Fruit fly (Drosophila melanogaster) whole organism, embryonic: Measurements from ENCODE around the gene Pvf1.

Experiments used
- BEAF-32 ChIP-seq: fragments of 200-800 bp; sonication (Bioruptor generic); optimal IDR thresholded peaks from 3 replicates; lab custom pipeline; 2017; ENCODE audit warnings: missing biosample characterization, missing genetic modification characterization, mild to moderate bottlenecking, moderate library complexity, missing genetic modification reagents
- CG10979 ChIP-seq: fragments of 200-800 bp; sonication (Bioruptor generic); optimal IDR thresholded peaks from 2 replicates; lab custom pipeline; 2018; ENCODE audit warnings: missing biosample characterization, mild to moderate bottlenecking, missing genetic modification characterization, moderate library complexity
- CG11085 ChIP-seq: fragments of 200-800 bp; sonication (Bioruptor generic); IDR thresholded peaks from 2 replicates; pipeline ENCODE4 v1.3.6; 2022; ENCODE audit warnings: missing biosample characterization, missing genetic modification characterization
- CG11723 ChIP-seq: fragments of 200-800 bp; sonication (Bioruptor generic); optimal IDR thresholded peaks from 2 replicates; lab custom pipeline; 2017; ENCODE audit warnings: missing biosample characterization, mild to moderate bottlenecking, missing genetic modification characterization
- CG12744 ChIP-seq: fragments of 200-800 bp; sonication (Bioruptor generic); optimal IDR thresholded peaks from 2 replicates; lab custom pipeline; 2016; ENCODE audit warnings: missing biosample characterization, missing genetic modification characterization
- CG13123 ChIP-seq: fragments of 200-800 bp; sonication (Bioruptor generic); optimal IDR thresholded peaks from 2 replicates; lab custom pipeline; 2016; ENCODE audit warnings: missing biosample characterization, missing genetic modification characterization
- CG14050 ChIP-seq: fragments of 200-800 bp; sonication (Bioruptor generic); IDR thresholded peaks from 3 replicates; pipeline ENCODE4 v1.3.6; 2022; ENCODE audit warnings: missing biosample characterization, missing genetic modification characterization
- CG14710 ChIP-seq: fragments of 200-800 bp; sonication (Bioruptor generic); optimal IDR thresholded peaks from 3 replicates; lab custom pipeline; 2019; ENCODE audit warnings: missing biosample characterization, mild to moderate bottlenecking, missing genetic modification characterization, moderate library complexity
- CG15696 ChIP-seq: fragments of 200-800 bp; sonication (Bioruptor generic); optimal IDR thresholded peaks from 2 replicates; lab custom pipeline; 2019; ENCODE audit warnings: missing biosample characterization, mild to moderate bottlenecking, missing genetic modification characterization, moderate library complexity
- CG1602 ChIP-seq: fragments of 200-800 bp; sonication (Bioruptor generic); optimal IDR thresholded peaks from 3 replicates; lab custom pipeline; 2016; ENCODE audit warnings: missing biosample characterization, missing genetic modification characterization
- CG17186 ChIP-seq: fragments of 200-800 bp; sonication (Bioruptor generic); optimal IDR thresholded peaks from 3 replicates; lab custom pipeline; 2017; ENCODE audit warnings: missing biosample characterization, missing genetic modification reagents, missing genetic modification characterization
- CG17612 ChIP-seq: fragments of 200-800 bp; sonication (Bioruptor generic); IDR thresholded peaks from 2 replicates; pipeline ENCODE4 v1.3.6; 2022; ENCODE audit warnings: missing biosample characterization, missing genetic modification characterization
- CG18262 ChIP-seq: fragments of 200-800 bp; optimal IDR thresholded peaks from 3 replicates; lab custom pipeline; 2019; ENCODE audit warnings: missing biosample characterization, mild to moderate bottlenecking, missing genetic modification characterization, moderate library complexity
- CG1832 ChIP-seq: fragments of 200-800 bp; sonication (Bioruptor generic); optimal IDR thresholded peaks from 2 replicates; lab custom pipeline; 2017; ENCODE audit warnings: missing biosample characterization, mild to moderate bottlenecking, missing genetic modification characterization, inconsistent platforms
- CG30020 ChIP-seq: fragments of 200-800 bp; optimal IDR thresholded peaks from 2 replicates; lab custom pipeline; 2019; ENCODE audit warnings: missing biosample characterization, mild to moderate bottlenecking, missing genetic modification characterization, moderate library complexity
- CG31441 ChIP-seq: fragments of 200-800 bp; sonication (Bioruptor generic); IDR thresholded peaks from 2 replicates; pipeline ENCODE4 v1.3.6; 2022; ENCODE audit warnings: missing biosample characterization, missing genetic modification characterization
- CG34224 ChIP-seq: fragments of 200-800 bp; sonication (Bioruptor generic); IDR thresholded peaks from 3 replicates; pipeline ENCODE4 v1.3.6; 2022; ENCODE audit warnings: missing biosample characterization, missing genetic modification characterization; ENCODE audit not compliant: partially characterized antibody
- CG3995 ChIP-seq: fragments of 200-800 bp; sonication (Bioruptor generic); optimal IDR thresholded peaks from 3 replicates; lab custom pipeline; 2016; ENCODE audit warnings: missing biosample characterization, missing genetic modification characterization
- CG4360 ChIP-seq: fragments of 200-800 bp; sonication (Bioruptor generic); IDR thresholded peaks from 2 replicates; pipeline ENCODE4 v1.3.6; 2022; ENCODE audit warnings: missing biosample characterization, missing genetic modification characterization
- CG7357 ChIP-seq: fragments of 200-800 bp; sonication (Bioruptor generic); IDR thresholded peaks from 3 replicates; pipeline ENCODE4 v1.3.6; 2022; ENCODE audit warnings: missing biosample characterization, missing genetic modification characterization
- CG8388 ChIP-seq: fragments of 200-800 bp; sonication (Bioruptor generic); optimal IDR thresholded peaks from 2 replicates; lab custom pipeline; 2019; ENCODE audit warnings: missing biosample characterization, mild to moderate bottlenecking, missing genetic modification characterization, moderate library complexity
- CG9437 ChIP-seq: fragments of 200-800 bp; sonication (Bioruptor generic); optimal IDR thresholded peaks from 2 replicates; lab custom pipeline; 2018; ENCODE audit warnings: missing biosample characterization, mild to moderate bottlenecking, missing genetic modification characterization
- Camta ChIP-seq: fragments of 200-800 bp; sonication (Bioruptor generic); optimal IDR thresholded peaks from 2 replicates; lab custom pipeline; 2016; ENCODE audit warnings: missing biosample characterization, missing genetic modification characterization
- CoRest ChIP-seq: fragments of 200-800 bp; sonication (Bioruptor generic); optimal IDR thresholded peaks from 3 replicates; lab custom pipeline; 2018; ENCODE audit warnings: missing biosample characterization, mild to moderate bottlenecking, missing genetic modification characterization, moderate library complexity
- Hey ChIP-seq: fragments of 200-800 bp; sonication (Bioruptor generic); optimal IDR thresholded peaks from 3 replicates; lab custom pipeline; 2018; ENCODE audit warnings: missing biosample characterization, mild to moderate bottlenecking, missing genetic modification characterization
- Hr3 ChIP-seq: fragments of 200-800 bp; sonication (Bioruptor generic); optimal IDR thresholded peaks from 3 replicates; lab custom pipeline; 2016; ENCODE audit warnings: missing biosample characterization, missing genetic modification characterization
- NFAT ChIP-seq: fragments of 200-800 bp; sonication (Bioruptor generic); IDR thresholded peaks from 2 replicates; pipeline ENCODE4 v1.3.6; 2022; ENCODE audit warnings: missing biosample characterization, missing genetic modification characterization
- Xbp1 ChIP-seq: fragments of 200-800 bp; sonication (Bioruptor generic); optimal IDR thresholded peaks from 3 replicates; lab custom pipeline; 2016; ENCODE audit warnings: missing biosample characterization, mild to moderate bottlenecking, missing genetic modification characterization
- ab ChIP-seq: fragments of 200-800 bp; sonication (Bioruptor generic); optimal IDR thresholded peaks from 2 replicates; lab custom pipeline; 2016; ENCODE audit warnings: missing biosample characterization, missing genetic modification characterization
- bab2 ChIP-seq: fragments of 200-800 bp; sonication (Bioruptor generic); optimal IDR thresholded peaks from 2 replicates; lab custom pipeline; 2016; ENCODE audit warnings: missing biosample characterization, missing genetic modification characterization
- bigmax ChIP-seq: fragments of 200-800 bp; sonication (Bioruptor generic); optimal IDR thresholded peaks from 2 replicates; lab custom pipeline; 2018; ENCODE audit warnings: missing biosample characterization, mild to moderate bottlenecking, missing genetic modification characterization
- br ChIP-seq: fragments of >200 bp; optimal IDR thresholded peaks from 2 replicates; lab custom pipeline; 2017
- caup ChIP-seq: fragments of 200-800 bp; sonication (Bioruptor generic); optimal IDR thresholded peaks from 3 replicates; lab custom pipeline; 2017; ENCODE audit warnings: missing biosample characterization, mild to moderate bottlenecking, missing genetic modification characterization, moderate library complexity; ENCODE audit not compliant: severe bottlenecking
- cg ChIP-seq: fragments of 200-800 bp; sonication (Bioruptor generic); optimal IDR thresholded peaks from 3 replicates; lab custom pipeline; 2019; ENCODE audit warnings: missing biosample characterization, mild to moderate bottlenecking, missing genetic modification characterization, moderate library complexity
- crp ChIP-seq, 2 experiments: fragments of 200-800 bp; sonication (Bioruptor generic); optimal IDR thresholded peaks; 2 replicates in 1 of 2; 3 replicates in 1 of 2; lab custom pipeline; 2017; ENCODE audit warnings: missing biosample characterization in 2 of 2, missing genetic modification characterization in 2 of 2, mild to moderate bottlenecking in 1 of 2, moderate library complexity in 1 of 2
- exex ChIP-seq: fragments of 200-800 bp; sonication (Bioruptor generic); optimal IDR thresholded peaks from 4 replicates; lab custom pipeline; 2018; ENCODE audit warnings: missing biosample characterization, mild to moderate bottlenecking, missing genetic modification characterization, moderate library complexity
- fu2 ChIP-seq: fragments of 200-800 bp; sonication (Bioruptor generic); optimal IDR thresholded peaks from 2 replicates; lab custom pipeline; 2016; ENCODE audit warnings: missing biosample characterization, missing genetic modification characterization
- grau ChIP-seq: fragments of 200-800 bp; optimal IDR thresholded peaks from 3 replicates; lab custom pipeline; 2019; ENCODE audit warnings: missing biosample characterization, mild to moderate bottlenecking, missing genetic modification characterization, moderate library complexity
- gro ChIP-seq: fragments of 200-800 bp; sonication (Bioruptor generic); optimal IDR thresholded peaks from 2 replicates; lab custom pipeline; 2016; ENCODE audit warnings: missing biosample characterization, missing genetic modification characterization
- hb ChIP-seq: fragments of 200-800 bp; sonication (Bioruptor generic); IDR thresholded peaks from 3 replicates; pipeline ENCODE4 v1.3.6; 2022; ENCODE audit warnings: missing biosample characterization, missing genetic modification characterization; ENCODE audit not compliant: partially characterized antibody
- hkb ChIP-seq, 2 experiments: fragments of 200-800 bp in 1 of 2; fragments of >200 bp in 1 of 2; sonication (Bioruptor generic) in 1 of 2; IDR thresholded peaks in 1 of 2; optimal IDR thresholded peaks in 1 of 2; 2 replicates each; pipeline versions ENCODE4 v1.3.6 to Lab custom; 2017 to 2022; ENCODE audit warnings: missing biosample characterization in 1 of 2, missing genetic modification characterization in 1 of 2
- kni ChIP-seq: fragments of 200-800 bp; sonication (Bioruptor generic); optimal IDR thresholded peaks from 3 replicates; lab custom pipeline; 2017; ENCODE audit warnings: mild to moderate bottlenecking, missing biosample characterization, missing genetic modification reagents, missing genetic modification characterization
- oc ChIP-seq: fragments of 200-800 bp; sonication (Bioruptor generic); optimal IDR thresholded peaks from 2 replicates; lab custom pipeline; 2018; ENCODE audit warnings: missing biosample characterization, mild to moderate bottlenecking, missing genetic modification characterization, moderate library complexity
- pnt ChIP-seq: fragments of 200-800 bp; sonication (Bioruptor generic); optimal IDR thresholded peaks from 3 replicates; lab custom pipeline; 2016; ENCODE audit warnings: missing biosample characterization, missing genetic modification characterization
- salm ChIP-seq: fragments of 200-800 bp; sonication (Bioruptor generic); optimal IDR thresholded peaks from 2 replicates; lab custom pipeline; 2018; ENCODE audit warnings: missing biosample characterization, mild to moderate bottlenecking, missing genetic modification characterization
- shn ChIP-seq: fragments of 200-800 bp; sonication (Bioruptor generic); optimal IDR thresholded peaks from 3 replicates; lab custom pipeline; 2016; ENCODE audit warnings: missing biosample characterization, missing genetic modification characterization
- vnd ChIP-seq: fragments of 200-800 bp; sonication (Bioruptor generic); IDR thresholded peaks from 3 replicates; pipeline ENCODE4 v1.3.6; 2022; ENCODE audit warnings: missing biosample characterization, missing genetic modification characterization; ENCODE audit not compliant: partially characterized antibody
- zen ChIP-seq: fragments of 200-800 bp; sonication (Bioruptor generic); optimal IDR thresholded peaks from 3 replicates; lab custom pipeline; 2018; ENCODE audit warnings: missing biosample characterization, mild to moderate bottlenecking, missing genetic modification characterization, moderate library complexity

Pvf1 gene

DNA sequence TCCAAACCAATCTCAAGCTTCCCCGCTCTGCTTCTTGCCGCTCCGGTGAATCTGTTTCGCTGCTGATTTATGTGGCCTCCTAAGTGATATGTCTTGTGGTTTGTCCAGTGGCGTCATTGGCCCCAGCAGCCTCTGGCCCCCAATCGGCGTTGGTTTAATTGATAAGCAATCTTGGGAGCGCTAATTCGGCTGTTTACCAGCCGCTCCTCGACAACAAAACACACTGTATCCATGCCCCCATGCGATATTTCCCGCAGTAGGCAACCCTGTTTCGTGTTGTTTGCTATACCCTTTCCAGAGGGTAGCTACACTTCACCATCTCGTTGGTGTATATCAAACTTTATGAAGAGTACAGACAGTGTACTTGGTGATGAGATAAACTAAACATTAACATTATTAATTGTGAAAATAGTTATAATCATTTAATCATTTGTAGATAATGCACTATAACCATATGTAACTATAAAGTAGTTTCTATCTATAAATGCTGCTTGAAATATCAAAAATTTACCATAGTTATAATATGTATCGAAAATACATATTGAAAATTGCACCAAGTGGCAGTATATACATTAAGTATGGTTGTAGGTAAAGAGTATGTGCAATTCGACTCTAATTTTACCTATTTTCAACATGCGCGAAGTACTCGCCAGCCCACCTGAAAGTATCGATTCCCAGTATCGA, 16.0 kb downstream of the Pvf1 start, which contains the start of gene shop (continued):
- TF ChIP-seq gro (GFP tag; lab: Kevin White, UChicago) (peak; percentile 52), Xbp1 (peak; percentile 92), vnd (GFP tag; lab: Robert Waterston, UW) (peak; percentile 44; the same call in 1 of the 3 replicates), CG14050 (GFP tag; lab: Robert Waterston, UW) (peak; percentile 60; the same call in 2 of the 3 replicates), CG12744 (peak; percentile 35), grau (peak; percentile 92), CG18262 (tag; lab: Kevin White, UChicago) (peak; percentile 92), hb (GFP tag; lab: Robert Waterston, UW) (no peak), shn (peak; percentile 56), CG34224 (GFP tag; lab: Robert Waterston, UW) (peak; percentile 32; the same call in 2 of the 3 replicates), bab2 (GFP tag; lab: Kevin White, UChicago) (peak; percentile 61), CG9437 (GFP tag; lab: Kevin White, UChicago) (peak; percentile 90), fu2 (peak; percentile 77), CG11723 (GFP tag; lab: Kevin White, UChicago) (peak; percentile 80), CoRest (tag; lab: Kevin White, UChicago) (peak; percentile 95), CG13123 (GFP tag; lab: Kevin White, UChicago) (peak; percentile 72), salm (peak; percentile 75), bigmax (GFP tag; lab: Kevin White, UChicago) (no peak), kni (peak; percentile 15), CG30020 (tag; lab: Kevin White, UChicago) (peak; percentile 64), hkb (optimal IDR thresholded peaks at IDR 0.05; lab: Kevin White, UChicago) (no peak), hkb (GFP tag; IDR thresholded peaks at IDR 0.05; lab: Robert Waterston, UW) (peak; percentile 60), CG17612 (GFP tag; lab: Robert Waterston, UW) (0 out of 2 replicates have a peak, but pooled peaks have one; percentile 51), CG14710 (tag; lab: Kevin White, UChicago) (peak; percentile 87), CG15696 (tag; lab: Kevin White, UChicago) (peak; percentile 64), CG10979 (tag; lab: Kevin White, UChicago) (peak; percentile 87), CG31441 (peak; percentile 94), CG11085 (GFP tag; lab: Robert Waterston, UW) (no peak), CG7357 (GFP tag; lab: Robert Waterston, UW) (peak; percentile 68; the same call in 2 of the 3 replicates), NFAT (peak; percentile 61; the same call in 1 of the 2 replicates), CG17186 (peak; percentile 22), pnt (peak; percentile 61), caup (GFP tag; lab: Kevin White, UChicago) (peak; percentile 68), CG4360 (GFP tag; lab: Robert Waterston, UW) (no peak), cg (GFP tag; lab: Kevin White, UChicago) (no peak), exex (tag; lab: Kevin White, UChicago) (no peak), br (lab: Kevin White, UChicago) (no peak), CG1832 (no peak), BEAF-32 (peak; percentile 74), zen (tag; lab: Kevin White, UChicago) (peak; percentile 61), Hey (tag; lab: Kevin White, UChicago) (peak; percentile 2), Camta (peak; percentile 63), oc (tag; lab: Kevin White, UChicago) (peak; percentile 28), ab (peak; percentile 31), CG8388 (GFP tag; lab: Kevin White, UChicago) (peak; percentile 84), Hr3 (GFP tag; lab: Kevin White, UChicago) (peak; percentile 86), CG3995 (peak; percentile 50), CG1602 (GFP tag; lab: Kevin White, UChicago) (peak; percentile 82), crp (GFP tag; optimal IDR thresholded peaks at IDR 0.05; lab: Kevin White, UChicago) (peak in 1 of 2 experiments; percentile 34)
